Worm (Caenorhabditis elegans): Measurements from ENCODE around the gene acp-7.
A peak's percentile ranks its signal among the peaks of the same experiment; 100 is the strongest.

Gene acp-7

ce11 chrIV:6417612-6418011 is 13.9 kb downstream of the acp-7 start:
- 0 out of 2 replicates have a peak, but pooled peaks have one; percentile 52 for TF ChIP-seq attf-6 (GFP tag; IDR thresholded peaks at IDR 0.05)
- peak; percentile 36 for TF ChIP-seq snpc-3.4 (tag; optimal IDR thresholded peaks at IDR 0.05)
- TF ChIP-seq snpc-4 (GFP tag; optimal IDR thresholded peaks at IDR 0.05) = no peak
- peak in 1 of 4 experiments; percentile 55 for TF ChIP-seq snpc-4 (tag; optimal IDR thresholded peaks at IDR 0.05)
- TF ChIP-seq lin-26 (GFP tag; IDR thresholded peaks at IDR 0.05) = peak; percentile 38; the same call in 1 of the 2 replicates
- TF ChIP-seq xnd-1 (tag; optimal IDR thresholded peaks at IDR 0.05) = peak; percentile 36
- TF ChIP-seq B0019.2 (GFP tag; conservative IDR thresholded peaks at IDR 0.05) = no peak
- no peak for TF ChIP-seq Y53G8AR.9 (GFP tag; conservative IDR thresholded peaks at IDR 0.05)
- TF ChIP-seq F49E8.2 (tag; optimal IDR thresholded peaks at IDR 0.05; ENCODE audit: insufficient read depth) = peak; percentile 71

ce11 chrIV:6416553-6416952 is 14.9 kb downstream of the acp-7 start, which contains the start of gene Y73B6BL.22:
Gene Y73B6BL.22, minus strand, starts transcription at chrIV:6416653.
- no peak for TF ChIP-seq chd-7 (tag; optimal IDR thresholded peaks at IDR 0.05)
- TF ChIP-seq unc-130 (GFP tag; optimal IDR thresholded peaks at IDR 0.05) = no peak
- TF ChIP-seq nhr-179 (tag; optimal IDR thresholded peaks at IDR 0.05) = no peak

- TF ChIP-seq snpc-4 (GFP tag; optimal IDR thresholded peaks at IDR 0.05) (no peak), snpc-4 (tag; optimal IDR thresholded peaks at IDR 0.05) (peak in 3 of 4 experiments; percentile 60 to 71 (median 62)), B0261.1 (tag; optimal IDR thresholded peaks at IDR 0.05) (no peak), T07F8.4 (tag; optimal IDR thresholded peaks at IDR 0.05) (no peak), lin-26 (GFP tag; IDR thresholded peaks at IDR 0.05) (no peak), ztf-22 (GFP tag; optimal IDR thresholded peaks at IDR 0.05) (no peak), nhr-90 (tag; optimal IDR thresholded peaks at IDR 0.05) (no peak), F57C9.4 (tag; optimal IDR thresholded peaks at IDR 0.05) (no peak), F33H1.4 (GFP tag; IDR thresholded peaks at IDR 0.05) (peak; percentile 34; the same call in 1 of the 2 replicates), ceh-27 (GFP tag; optimal IDR thresholded peaks at IDR 0.05) (no peak), atf-7 (tag; optimal IDR thresholded peaks at IDR 0.05) (no peak), attf-3 (GFP tag; conservative IDR thresholded peaks at IDR 0.05) (peak; percentile 97), ceh-58 (GFP tag; IDR thresholded peaks at IDR 0.05) (no peak), lin-35 (GFP tag; optimal IDR thresholded peaks at IDR 0.05) (peak in 1 of 3 experiments; percentile 79), ztf-6 (GFP tag; IDR thresholded peaks at IDR 0.05) (no peak), F52B5.7 (tag; optimal IDR thresholded peaks at IDR 0.05) (no peak), egl-44 (GFP tag; IDR thresholded peaks at IDR 0.05) (no peak), sea-2 (GFP tag; IDR thresholded peaks at IDR 0.05) (no peak), cebp-1 (GFP tag; IDR thresholded peaks at IDR 0.05) (no peak), cebp-1 (tag; optimal IDR thresholded peaks at IDR 0.05) (no peak), B0019.2 (GFP tag; conservative IDR thresholded peaks at IDR 0.05) (no peak), K11D2.4 (GFP tag; IDR thresholded peaks at IDR 0.05) (no peak), lsl-1 (GFP tag; optimal IDR thresholded peaks at IDR 0.05) (no peak), Y56A3A.18 (GFP tag; IDR thresholded peaks at IDR 0.05) (no peak), bed-2 (GFP tag; IDR thresholded peaks at IDR 0.05) (no peak), lin-40 (tag; optimal IDR thresholded peaks at IDR 0.05) (no peak), rec-8 (tag; optimal IDR thresholded peaks at IDR 0.05) (no peak), pbrm-1 (GFP tag; IDR thresholded peaks at IDR 0.05) (no peak), aptf-2 (GFP tag; conservative IDR thresholded peaks at IDR 0.05) (no peak), dpl-1 (GFP tag; optimal IDR thresholded peaks at IDR 0.05) (peak; percentile 72), let-526 (GFP tag; IDR thresholded peaks at IDR 0.05) (no peak), ztf-28 (GFP tag; IDR thresholded peaks at IDR 0.05) (no peak), hrde-1 (tag; optimal IDR thresholded peaks at IDR 0.05; ENCODE audit: borderline replicate concordance) (no peak), nfyb-1 (GFP tag; IDR thresholded peaks at IDR 0.05) (no peak), egl-18 (GFP tag; IDR thresholded peaks at IDR 0.05) (no peak), let-607 (tag; optimal IDR thresholded peaks at IDR 0.05) (no peak)
These were observed 16.3 kb downstream of the acp-7 start, which contains the start of gene exos-2 for ce11 chrIV:6415149-6415548. Gene exos-2, plus strand, starts transcription at chrIV:6415478.

All from whole organism, young adult.